Worm (Caenorhabditis elegans) whole organism, midembryonic: Measurements from ENCODE around the gene R13A1.3.

Experiments
- T22C8.4 ChIP-seq: fragments of 200-800 bp; sonication (Bioruptor generic); IDR thresholded peaks from 2 replicates; pipeline ENCODE4 v1.3.6; 2022; ENCODE audit warnings: missing genetic modification characterization, missing compliant biosample characterization
- cog-1 ChIP-seq: sonication (generic microtip); optimal IDR thresholded peaks from 2 replicates; lab custom pipeline; 2016; ENCODE audit warnings: missing genetic modification characterization, missing compliant biosample characterization
- flt-1 ChIP-seq: fragments of 200-800 bp; sonication (Bioruptor generic); IDR thresholded peaks from 2 replicates; pipeline ENCODE4 v1.3.6; 2022; ENCODE audit warnings: missing genetic modification characterization, missing compliant biosample characterization
- klf-2 ChIP-seq: fragments of 200-800 bp; sonication (Bioruptor generic); conservative IDR thresholded peaks from 2 replicates; pipeline ENCODE4 v1.3.6; 2022; ENCODE audit warnings: missing genetic modification reagents, missing genetic modification characterization, missing compliant biosample characterization
- med-1 ChIP-seq: sonication (generic microtip); optimal IDR thresholded peaks from 2 replicates; lab custom pipeline; 2017; ENCODE audit warnings: missing genetic modification characterization, mild to moderate bottlenecking, missing compliant biosample characterization, antibody characterized with exemption, missing genetic modification reagents; ENCODE audit not compliant: insufficient read depth
- ref-1 ChIP-seq: fragments of 200-800 bp; sonication (Bioruptor generic); conservative IDR thresholded peaks from 2 replicates; pipeline ENCODE4 v1.3.6; 2022; ENCODE audit warnings: missing genetic modification reagents, missing genetic modification characterization, missing compliant biosample characterization
- tab-1 ChIP-seq: fragments of 200-800 bp; sonication (Bioruptor generic); IDR thresholded peaks from 2 replicates; pipeline ENCODE4 v1.3.6; 2022; ENCODE audit warnings: missing genetic modification characterization, missing compliant biosample characterization
- ztf-23 ChIP-seq: fragments of 200-800 bp; sonication (Bioruptor generic); IDR thresholded peaks from 2 replicates; pipeline ENCODE4 v1.3.6; 2022; ENCODE audit warnings: missing genetic modification reagents, missing genetic modification characterization, missing compliant biosample characterization
- ztf-29 ChIP-seq: fragments of 200-800 bp; sonication (Bioruptor generic); IDR thresholded peaks from 2 replicates; pipeline ENCODE4 v1.3.6; 2022; ENCODE audit warnings: missing genetic modification reagents, missing genetic modification characterization, missing compliant biosample characterization

DNA sequence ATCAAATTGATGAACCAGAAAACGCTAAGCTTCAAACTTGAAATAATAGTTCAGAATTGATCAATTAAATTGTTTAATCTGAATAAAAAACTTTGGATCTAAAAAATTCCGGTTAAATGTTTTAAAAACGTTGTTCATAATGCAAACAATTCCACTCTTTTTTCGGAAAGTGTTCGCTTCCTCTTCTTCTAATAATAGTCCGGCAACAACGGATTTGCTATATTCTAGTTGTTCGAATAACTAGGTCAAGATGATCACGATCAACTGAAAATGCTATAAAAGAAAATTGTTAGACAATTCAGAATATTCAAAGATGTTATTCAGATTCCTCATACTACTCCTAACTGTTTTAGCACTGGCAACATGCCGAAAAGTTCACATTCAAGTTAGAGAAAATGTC is 27.1 kb downstream of the R13A1.3 start, which contains the start of gene D2024.4:
- TF ChIP-seq klf-2 (GFP tag; lab: Robert Waterston, UW) = no peak
- no peak for TF ChIP-seq cog-1 (tag; lab: Kevin White, UChicago)
- TF ChIP-seq ztf-23 = no peak
- TF ChIP-seq tab-1 (GFP tag; lab: Robert Waterston, UW) = no peak
- no peak for TF ChIP-seq ref-1 (GFP tag; lab: Robert Waterston, UW)
- TF ChIP-seq med-1 (GFP tag; lab: Kevin White, UChicago) = no peak
- TF ChIP-seq flt-1 (GFP tag; lab: Robert Waterston, UW) = no peak
- TF ChIP-seq ztf-29 = no peak
- no peak for TF ChIP-seq T22C8.4 (GFP tag; lab: Robert Waterston, UW)
